Fruit fly (Drosophila melanogaster) whole organism, prepupa: ENCODE results near the gene Cyp310a1.

Source experiments
- CG11902 ChIP-seq: fragments of 200-800 bp; sonication (Bioruptor generic); optimal IDR thresholded peaks from 3 replicates; lab custom pipeline; 2016; ENCODE audit warnings: missing biosample characterization, missing genetic modification characterization
- CG34406 ChIP-seq: fragments of 200-800 bp; sonication (Bioruptor generic); optimal IDR thresholded peaks from 3 replicates; lab custom pipeline; 2016; ENCODE audit warnings: missing biosample characterization, missing genetic modification characterization
- CG4318 ChIP-seq: fragments of 200-800 bp; sonication (Bioruptor generic); optimal IDR thresholded peaks from 3 replicates; lab custom pipeline; 2017; ENCODE audit warnings: missing biosample characterization, mild to moderate bottlenecking, missing genetic modification characterization
- CG6276 ChIP-seq: fragments of 200-800 bp; sonication (Bioruptor generic); optimal IDR thresholded peaks from 2 replicates; lab custom pipeline; 2017; ENCODE audit warnings: missing biosample characterization, mild to moderate bottlenecking, missing genetic modification characterization
- Eip78C ChIP-seq: fragments of 200-800 bp; sonication (Bioruptor generic); peaks from one replicate; lab custom pipeline; 2016; ENCODE audit warnings: missing biosample characterization, missing genetic modification characterization
- OdsH ChIP-seq: fragments of 200-800 bp; sonication (Bioruptor generic); optimal IDR thresholded peaks from 3 replicates; lab custom pipeline; 2016; ENCODE audit warnings: missing biosample characterization, missing genetic modification characterization
- esn ChIP-seq: fragments of 200-800 bp; sonication (Bioruptor generic); optimal IDR thresholded peaks from 2 replicates; lab custom pipeline; 2016; ENCODE audit warnings: missing biosample characterization, mild to moderate bottlenecking, missing genetic modification characterization, moderate library complexity
- vri ChIP-seq: fragments of 200-800 bp; sonication (Bioruptor generic); optimal IDR thresholded peaks from 3 replicates; lab custom pipeline; 2016; ENCODE audit warnings: missing biosample characterization, mild to moderate bottlenecking, missing genetic modification characterization

dm6 chr2L:18628104-18628503 lies 24.7 kb downstream of the Cyp310a1 start:
- TF ChIP-seq CG6276 (GFP tag; lab: Kevin White, UChicago) (peak; percentile 73), esn (GFP tag; lab: Kevin White, UChicago) (peak; percentile 72), CG4318 (GFP tag; lab: Kevin White, UChicago) (peak; percentile 36), CG11902 (GFP tag; lab: Kevin White, UChicago) (no peak), OdsH (GFP tag; lab: Kevin White, UChicago) (peak; percentile 47), Eip78C (GFP tag; lab: Kevin White, UChicago) (peak; percentile 87), CG34406 (GFP tag; lab: Kevin White, UChicago) (peak; percentile 25), vri (GFP tag; lab: Kevin White, UChicago) (peak; percentile 66)
